Fruit fly (Drosophila melanogaster): ENCODE measurements around the gene CG33648.

CG33648 gene

DNA sequence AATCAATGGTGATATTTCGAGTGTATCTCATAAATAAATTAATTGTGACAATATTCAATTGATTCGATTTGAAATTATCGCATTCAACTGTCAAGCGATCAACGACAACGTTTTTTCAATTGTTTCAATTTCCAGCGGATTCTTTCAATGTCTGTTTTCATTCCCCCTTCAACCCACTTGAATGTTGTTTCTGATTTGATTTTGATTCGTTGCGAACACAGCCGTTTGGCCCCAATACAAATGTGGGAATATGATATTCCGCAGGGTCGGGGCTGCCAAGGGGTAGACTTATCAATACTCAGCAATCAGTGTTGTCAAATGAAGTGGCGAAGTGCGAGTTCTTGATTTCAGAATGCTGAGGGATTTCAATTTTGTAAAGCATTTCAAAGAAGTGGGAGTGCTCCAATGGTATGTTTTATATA lies 29.2 kb upstream of the CG33648 start:
- peak; percentile 94 for TF ChIP-seq noc (tag; optimal IDR thresholded peaks at IDR 0.05)

DNA sequence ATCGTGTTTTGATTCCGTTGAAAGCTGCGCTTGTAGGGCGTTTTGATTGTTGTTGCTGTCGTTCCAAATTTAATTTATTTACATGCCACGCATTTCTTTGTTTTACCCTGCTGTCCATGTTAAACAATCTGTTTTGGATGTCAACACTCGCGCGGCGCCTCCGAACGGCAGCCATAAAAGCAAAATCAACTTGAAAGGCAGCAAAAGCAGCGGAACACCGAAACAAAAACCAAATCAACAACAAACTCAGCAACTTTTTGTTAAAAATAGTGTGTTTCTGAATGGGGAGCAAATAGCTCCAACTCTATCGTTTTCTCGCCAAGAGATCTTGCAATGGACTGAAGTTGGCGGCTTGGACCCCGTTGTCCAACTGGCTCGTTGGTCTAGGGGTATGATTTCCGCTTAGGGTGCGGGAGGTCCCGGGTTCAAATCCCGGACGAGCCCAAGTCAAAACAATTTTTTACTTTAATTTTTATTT lies 28.6 kb upstream of the CG33648 start:
- TF ChIP-seq noc (tag; optimal IDR thresholded peaks at IDR 0.05), result no peak

DNA sequence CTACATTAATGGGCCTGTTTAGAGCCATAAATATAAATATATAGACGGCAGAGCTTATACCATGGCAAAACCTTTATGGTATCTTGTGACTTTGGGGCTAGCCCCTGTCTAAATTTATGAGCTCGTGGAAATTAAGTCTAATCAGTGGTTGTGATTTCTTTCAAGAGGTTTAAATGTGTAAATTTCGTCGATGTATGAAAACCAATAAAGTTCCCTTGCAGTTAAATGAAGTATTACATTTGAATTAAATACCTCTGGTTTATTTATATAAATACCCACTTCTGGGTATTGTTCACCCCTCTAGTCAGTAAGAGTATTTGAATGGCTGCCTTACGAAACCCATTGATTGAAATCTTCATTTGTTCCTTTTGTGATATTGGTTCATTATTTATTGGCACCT lies 27.8 kb upstream of the CG33648 start:
- TF ChIP-seq noc (tag; optimal IDR thresholded peaks at IDR 0.05), result peak; percentile 80

DNA sequence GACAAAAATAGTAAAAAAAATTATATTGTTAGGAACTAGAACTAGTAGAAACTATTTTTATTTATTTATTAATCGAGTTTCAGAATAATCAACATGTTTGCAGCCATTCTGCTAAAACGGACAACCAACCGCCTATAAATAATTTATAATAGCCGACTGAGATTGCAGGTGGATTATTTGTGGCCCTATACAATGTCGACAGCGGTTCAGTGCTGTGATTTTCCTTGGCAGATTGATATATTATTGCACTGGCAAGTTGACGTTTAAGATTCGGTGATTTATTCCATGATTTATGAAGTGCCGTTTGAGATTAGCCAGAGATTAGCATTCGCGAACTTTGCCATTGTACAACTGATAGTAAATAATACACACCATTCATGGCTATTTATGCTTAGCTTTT lies 27.2 kb upstream of the CG33648 start:
- TF ChIP-seq noc (tag; optimal IDR thresholded peaks at IDR 0.05), result peak; percentile 100

DNA sequence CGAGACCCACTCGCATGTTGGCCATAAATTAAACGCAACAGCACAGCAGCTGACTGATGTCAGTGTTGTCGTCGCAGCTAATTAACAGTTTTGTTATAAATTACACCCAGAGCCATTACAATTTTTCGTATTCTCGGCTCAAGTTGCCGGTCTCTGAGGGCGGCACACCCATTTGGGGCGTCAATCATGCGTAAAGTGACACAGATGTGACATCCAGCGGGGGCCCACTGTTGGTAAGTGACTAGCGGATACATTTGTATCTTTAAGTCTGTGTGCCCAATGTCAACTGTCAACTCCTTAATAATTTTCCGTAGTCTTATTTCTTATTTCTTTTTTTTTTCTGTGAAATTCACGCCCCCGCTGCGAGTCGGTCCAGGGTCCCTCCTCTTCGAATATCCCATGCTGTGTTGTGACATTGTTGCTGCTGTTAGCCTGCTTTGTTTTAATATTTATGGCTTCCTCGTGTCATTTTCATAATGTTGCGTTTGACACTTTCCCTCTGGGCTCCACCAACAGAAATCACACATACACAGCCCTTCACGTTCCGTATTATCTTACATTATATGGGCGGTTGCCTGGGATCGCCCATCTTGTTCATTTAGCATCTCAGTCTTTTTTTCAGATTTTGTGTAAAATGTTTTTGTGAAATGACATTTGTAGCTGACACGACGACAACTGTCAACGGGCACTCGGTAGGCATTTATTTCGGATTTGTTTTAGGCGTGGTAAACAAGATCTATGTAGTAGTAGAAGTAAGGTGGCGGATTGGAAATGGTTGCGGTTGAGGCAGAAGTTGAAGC lies 26.5 kb upstream of the CG33648 start:
- no peak for TF ChIP-seq noc (tag; optimal IDR thresholded peaks at IDR 0.05)

DNA sequence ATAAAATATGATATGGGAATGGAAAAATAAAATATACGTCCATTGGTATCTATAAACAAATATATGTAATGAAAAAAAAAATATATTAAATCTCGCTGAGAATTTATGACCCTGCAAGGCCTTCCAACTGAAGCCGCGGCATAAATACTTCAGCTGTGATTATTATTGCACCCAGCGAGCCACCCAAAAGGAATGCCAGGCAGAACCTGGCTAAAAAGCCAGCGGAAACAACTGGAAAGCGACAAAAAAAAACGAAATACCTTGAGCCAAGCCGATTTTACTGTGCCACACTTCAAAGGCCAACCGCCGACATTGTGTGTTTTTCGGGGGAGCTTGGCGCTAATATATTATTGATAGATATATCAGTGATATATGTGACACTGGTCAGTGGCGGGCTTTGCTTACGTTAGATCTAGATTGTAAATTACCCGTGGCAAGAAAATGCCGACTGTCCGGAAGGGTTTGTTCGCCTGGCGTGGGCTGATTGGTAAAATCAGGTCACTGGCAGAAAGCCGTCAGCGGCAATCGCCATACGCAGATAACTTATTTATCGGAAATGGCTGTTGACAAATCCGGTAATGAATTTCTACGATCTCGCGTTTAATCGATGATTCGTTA lies 25.6 kb upstream of the CG33648 start:
- TF ChIP-seq noc (tag; optimal IDR thresholded peaks at IDR 0.05), result peak; percentile 92

DNA sequence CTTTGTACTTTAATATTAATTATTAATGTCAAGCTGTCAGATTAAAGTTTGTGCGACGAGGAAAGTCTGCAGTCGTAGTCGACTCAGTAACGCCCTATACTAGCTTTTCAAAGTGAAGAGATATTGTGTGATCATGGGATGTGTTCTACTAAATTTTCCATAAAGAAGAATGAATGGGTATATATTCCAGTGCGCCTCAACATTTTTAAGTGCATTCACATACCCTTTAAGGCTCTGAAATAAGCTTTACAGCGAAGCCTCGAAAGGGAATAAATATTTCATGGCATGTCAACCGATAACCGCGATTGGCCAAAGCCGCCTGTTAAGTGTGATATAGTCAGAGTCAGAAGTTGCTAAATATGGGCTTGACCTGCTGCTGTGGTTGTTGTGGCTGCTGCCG lies 25.0 kb upstream of the CG33648 start:
- TF ChIP-seq noc (tag; optimal IDR thresholded peaks at IDR 0.05), result peak; percentile 55

DNA sequence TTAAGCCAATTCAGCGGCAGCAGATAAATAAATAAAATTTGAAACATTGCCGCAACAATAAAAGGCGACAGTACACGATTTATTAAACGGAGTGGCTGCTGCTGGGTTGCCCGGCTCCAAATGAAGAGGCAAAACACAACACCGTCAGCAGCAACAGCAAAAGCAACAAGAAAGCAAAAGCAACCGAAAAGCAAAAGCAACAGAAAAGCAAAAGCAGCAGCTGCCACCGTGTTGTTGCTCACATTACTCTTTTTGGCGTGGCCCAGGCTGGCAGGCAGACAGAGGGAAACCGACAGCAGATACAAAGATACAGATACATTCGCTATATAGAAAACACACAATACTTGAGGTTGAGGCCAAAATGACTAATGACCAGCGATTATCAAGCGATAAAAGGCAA lies 24.6 kb upstream of the CG33648 start:
- peak; percentile 19 for TF ChIP-seq noc (tag; optimal IDR thresholded peaks at IDR 0.05)

DNA sequence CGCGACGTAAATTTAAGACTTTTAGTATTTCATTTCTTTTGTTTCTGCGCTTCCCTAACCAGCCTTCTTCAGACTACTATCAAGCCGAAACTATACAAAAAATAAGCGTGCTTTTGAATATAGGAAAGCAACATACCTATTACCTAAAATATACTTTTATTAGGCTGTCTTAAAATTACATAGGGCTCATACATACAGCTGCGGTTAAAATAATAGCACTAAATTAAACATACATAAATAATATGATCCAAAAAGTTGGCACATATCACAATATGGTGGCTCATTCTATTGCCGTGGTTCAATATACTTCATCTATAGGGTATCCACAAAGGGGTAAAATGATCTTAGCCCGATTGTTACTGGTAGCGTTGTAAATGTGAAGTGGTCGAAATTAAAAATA lies 23.7 kb upstream of the CG33648 start:
- TF ChIP-seq noc (tag; optimal IDR thresholded peaks at IDR 0.05), result peak; percentile 97

DNA sequence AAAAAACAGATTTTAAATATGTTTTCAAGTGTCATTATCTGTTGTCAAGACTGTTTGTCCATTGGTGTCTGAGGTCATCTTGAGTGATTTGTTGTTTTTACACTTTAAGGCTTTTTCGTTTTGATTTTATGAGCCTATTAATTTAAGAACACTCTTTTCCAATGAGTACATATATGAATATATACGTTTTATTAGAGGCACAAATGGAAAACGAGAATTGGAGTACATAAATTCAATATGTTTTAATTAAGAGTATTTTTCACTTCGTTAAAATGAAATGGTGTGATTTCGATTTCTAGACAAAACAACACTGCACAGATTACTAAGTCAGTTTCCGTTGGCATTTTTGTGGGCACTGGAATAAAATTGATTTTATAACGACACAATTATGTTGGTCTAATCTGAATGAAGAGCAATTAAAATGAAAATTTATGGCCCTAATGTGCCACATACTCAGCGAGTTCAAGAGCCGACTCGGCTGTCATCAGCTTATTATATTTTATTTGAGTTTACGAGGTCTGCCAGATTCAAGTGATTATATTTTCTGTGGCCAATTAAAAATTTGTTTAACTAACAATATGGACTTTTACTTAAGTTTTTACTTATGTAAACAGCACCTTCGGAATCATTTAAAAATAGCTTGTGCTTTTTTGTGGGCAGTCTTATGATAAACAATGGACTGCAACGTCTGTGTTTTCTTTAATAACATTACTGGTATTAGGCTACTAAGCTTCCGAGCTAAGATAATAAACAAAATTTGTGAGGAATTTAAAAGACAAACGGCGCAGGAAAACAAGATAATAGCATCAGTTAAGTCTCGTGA lies 22.8 kb upstream of the CG33648 start:
- TF ChIP-seq noc (tag; optimal IDR thresholded peaks at IDR 0.05), result peak; percentile 97

DNA sequence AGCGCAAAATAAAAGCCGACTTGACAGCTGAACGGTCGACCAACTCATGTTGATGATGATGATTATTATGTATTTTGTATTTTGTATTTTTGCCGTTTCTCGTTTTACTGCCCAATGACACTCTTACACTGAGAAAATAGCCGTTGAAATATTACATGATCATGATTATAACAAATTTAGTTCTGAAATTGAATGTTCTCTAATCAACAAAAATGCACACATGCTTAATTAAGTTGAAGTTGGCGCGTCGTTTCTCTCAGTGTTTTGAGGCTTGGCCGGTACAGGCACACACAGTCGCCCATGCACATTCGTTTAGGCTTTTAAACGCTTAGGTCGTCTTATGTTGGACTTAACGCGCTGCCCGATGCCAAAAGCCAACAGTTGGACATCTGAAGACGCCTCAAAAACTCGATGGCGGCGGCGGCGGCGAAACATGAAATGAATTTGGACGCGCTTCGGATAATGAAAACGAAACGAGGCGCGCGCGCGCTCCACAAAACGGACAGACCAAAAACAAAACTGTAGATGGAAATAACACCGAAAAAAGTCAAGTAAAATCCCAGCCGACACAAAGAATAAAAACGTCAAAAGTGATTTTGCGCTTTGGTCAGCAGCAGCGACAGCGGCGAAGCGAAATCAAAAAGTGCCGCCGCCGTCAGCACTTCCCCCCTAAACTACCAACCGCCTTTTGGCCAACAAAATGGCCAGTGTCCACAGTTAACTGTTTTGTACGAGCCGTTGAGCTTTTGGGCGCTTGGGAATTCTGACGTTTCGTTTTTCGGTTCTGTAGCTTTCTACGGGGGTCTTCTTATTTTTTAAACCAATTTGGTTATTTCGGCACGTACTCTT lies 21.3 kb upstream of the CG33648 start:
- peak; percentile 95 for TF ChIP-seq noc (tag; optimal IDR thresholded peaks at IDR 0.05)

DNA sequence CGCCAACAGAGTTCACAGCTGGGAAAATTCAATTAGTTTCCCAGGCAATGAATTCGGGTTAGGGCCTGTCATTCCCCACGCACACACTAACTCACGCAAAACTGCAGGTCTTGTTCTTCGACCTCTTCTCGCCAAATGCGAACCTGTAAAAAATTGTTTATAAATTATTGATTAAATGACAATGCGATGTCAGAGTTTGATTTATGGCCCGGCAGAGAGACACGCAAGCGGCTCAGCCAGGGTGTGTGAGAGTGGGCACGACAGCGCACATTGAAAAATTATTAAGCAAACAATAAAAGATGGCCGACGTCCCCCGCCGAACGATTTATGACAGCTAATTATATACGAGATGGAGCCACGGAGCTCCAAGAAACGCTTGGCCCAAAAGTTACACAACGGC lies 20.5 kb upstream of the CG33648 start:
- TF ChIP-seq noc (tag; optimal IDR thresholded peaks at IDR 0.05), result no peak

DNA sequence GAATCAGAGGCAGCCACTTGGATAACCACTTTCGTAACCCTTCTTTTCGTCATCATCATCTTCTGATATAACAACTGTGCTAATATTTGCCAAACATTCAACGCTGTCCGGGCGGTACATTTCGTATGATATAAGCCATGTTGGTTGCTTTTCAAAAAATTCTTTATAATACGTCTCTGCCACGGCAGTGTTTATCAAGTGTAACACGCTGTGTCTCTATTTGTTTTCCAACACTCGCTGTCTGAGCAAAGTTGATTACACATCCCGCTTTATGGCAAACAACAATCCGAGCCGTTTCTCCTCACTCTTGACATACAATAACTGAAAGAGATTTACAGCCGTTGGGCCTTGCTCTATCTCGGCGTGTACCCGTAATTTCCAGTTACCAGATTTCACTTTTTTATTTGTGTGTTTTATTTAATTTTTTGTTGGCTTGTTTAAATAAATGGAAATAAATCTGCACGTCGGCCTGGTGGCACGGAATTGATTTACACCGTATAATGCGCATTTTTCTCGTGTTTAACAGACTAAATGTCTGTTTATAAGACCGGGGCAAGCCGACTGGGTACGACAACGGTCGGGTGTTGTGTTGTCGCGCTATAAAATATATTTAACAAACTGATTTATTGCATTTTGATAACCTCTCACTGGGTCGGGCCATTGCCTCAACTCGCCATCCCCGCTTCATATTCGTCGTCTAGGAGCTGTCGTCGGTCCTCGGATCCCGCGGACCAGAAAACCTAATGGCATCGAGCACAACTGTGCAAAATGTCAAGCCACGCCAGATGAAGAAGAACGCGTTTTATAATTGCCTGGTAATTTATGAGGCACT lies 18.9 kb upstream of the CG33648 start:
- TF ChIP-seq noc (tag; optimal IDR thresholded peaks at IDR 0.05), result peak; percentile 94

DNA sequence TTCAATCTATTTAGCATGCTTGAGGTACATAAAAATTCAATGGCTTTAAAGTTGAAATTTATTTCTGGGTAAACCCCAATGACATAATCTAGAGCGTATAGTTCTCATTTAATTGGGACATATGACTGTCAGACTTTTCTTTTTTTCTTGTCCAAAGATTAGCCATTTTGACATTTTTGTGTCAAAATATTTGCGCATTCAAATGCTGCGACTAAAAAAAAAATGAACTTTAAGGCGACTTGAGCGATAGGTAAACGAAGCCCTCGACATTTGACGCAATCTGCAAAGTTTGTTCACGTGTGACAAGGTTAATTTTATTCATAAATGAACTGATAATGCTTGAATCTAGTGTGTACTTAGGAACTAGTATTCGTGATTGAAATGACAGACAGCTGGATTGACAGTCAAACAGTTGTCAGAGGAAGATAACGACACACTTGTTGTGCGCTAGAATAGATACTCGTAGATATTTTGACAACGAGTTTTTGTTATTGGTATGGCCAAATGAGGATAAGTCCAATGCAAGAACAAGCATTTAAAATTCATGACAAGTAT lies 18.0 kb upstream of the CG33648 start:
- TF ChIP-seq noc (tag; optimal IDR thresholded peaks at IDR 0.05), result peak; percentile 97
